Fruit fly (Drosophila melanogaster) whole organism, prepupa: Measurements from ENCODE around the gene CG32820.
"Not testable (repeated sequence)": the region's sequence is repeated elsewhere in the genome, so short reads cannot be mapped to it uniquely, and the experiment has no call there.

Experiments used
- CG11902 ChIP-seq: fragments of 200-800 bp; sonication (Bioruptor generic); optimal IDR thresholded peaks from 3 replicates; lab custom pipeline; 2016; ENCODE audit warnings: missing biosample characterization, missing genetic modification characterization
- CG1621 ChIP-seq: fragments of 200-800 bp; sonication (Bioruptor generic); optimal IDR thresholded peaks from 3 replicates; lab custom pipeline; 2018; ENCODE audit warnings: missing biosample characterization, mild to moderate bottlenecking, missing genetic modification characterization
- CG6276 ChIP-seq: fragments of 200-800 bp; sonication (Bioruptor generic); optimal IDR thresholded peaks from 2 replicates; lab custom pipeline; 2017; ENCODE audit warnings: missing biosample characterization, mild to moderate bottlenecking, missing genetic modification characterization
- CG7368 ChIP-seq: fragments of 200-800 bp; sonication (Bioruptor generic); optimal IDR thresholded peaks from 3 replicates; lab custom pipeline; 2016; ENCODE audit warnings: missing biosample characterization, missing genetic modification characterization
- CG8119 ChIP-seq: fragments of 200-800 bp; sonication (Bioruptor generic); IDR thresholded peaks from 3 replicates; pipeline ENCODE4 v1.3.6; 2022; ENCODE audit warnings: missing biosample characterization, missing genetic modification characterization
- Eip75B ChIP-seq: fragments of 200-800 bp; sonication (Bioruptor generic); optimal IDR thresholded peaks from 3 replicates; lab custom pipeline; 2016; ENCODE audit warnings: missing biosample characterization, missing genetic modification characterization
- Smox ChIP-seq: fragments of 200-800 bp; sonication (Bioruptor generic); optimal IDR thresholded peaks from 3 replicates; lab custom pipeline; 2016; ENCODE audit warnings: missing biosample characterization, missing genetic modification characterization
- dac ChIP-seq: fragments of 200-800 bp; sonication (Bioruptor generic); optimal IDR thresholded peaks from 2 replicates; lab custom pipeline; 2017; ENCODE audit warnings: missing biosample characterization, mild to moderate bottlenecking, missing genetic modification characterization
- svp ChIP-seq: fragments of 200-800 bp; sonication (Bioruptor generic); peaks from one replicate; lab custom pipeline; 2016; ENCODE audit warnings: missing biosample characterization, missing genetic modification characterization

DNA sequence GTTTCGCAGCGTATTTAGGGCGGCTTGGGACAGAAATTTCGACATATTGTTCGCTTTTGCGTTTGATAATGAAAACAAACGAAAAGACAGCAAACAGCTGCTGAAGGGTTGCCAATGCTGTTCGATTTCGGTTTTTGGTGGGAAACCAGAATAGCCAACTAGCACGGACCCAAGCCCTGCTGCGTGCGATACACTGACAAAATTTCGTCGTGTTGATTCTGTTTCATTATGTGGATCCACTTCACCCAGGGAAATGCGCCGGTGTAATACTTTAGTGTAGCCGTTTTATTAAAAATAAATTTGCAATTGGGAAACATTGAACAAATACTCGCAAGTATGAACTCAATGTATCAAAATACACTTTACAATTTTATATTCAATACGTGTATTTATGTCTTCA, 2.5 kb upstream of the CG32820 start, which contains the start of gene CG32857:
- TF ChIP-seq Smox (GFP tag; lab: Kevin White, UChicago); dac (GFP tag; lab: Kevin White, UChicago); CG8119 (GFP tag; lab: Robert Waterston, UW); Eip75B (GFP tag; lab: Kevin White, UChicago); CG6276 (GFP tag; lab: Kevin White, UChicago); CG7368 (GFP tag; lab: Kevin White, UChicago); svp (GFP tag; lab: Kevin White, UChicago); CG1621 (tag; lab: Kevin White, UChicago); CG11902 (GFP tag; lab: Kevin White, UChicago): not testable (repeated sequence)
